Fruit fly (Drosophila melanogaster): ENCODE results near the gene CG9109.

The CG9109 gene

DNA sequence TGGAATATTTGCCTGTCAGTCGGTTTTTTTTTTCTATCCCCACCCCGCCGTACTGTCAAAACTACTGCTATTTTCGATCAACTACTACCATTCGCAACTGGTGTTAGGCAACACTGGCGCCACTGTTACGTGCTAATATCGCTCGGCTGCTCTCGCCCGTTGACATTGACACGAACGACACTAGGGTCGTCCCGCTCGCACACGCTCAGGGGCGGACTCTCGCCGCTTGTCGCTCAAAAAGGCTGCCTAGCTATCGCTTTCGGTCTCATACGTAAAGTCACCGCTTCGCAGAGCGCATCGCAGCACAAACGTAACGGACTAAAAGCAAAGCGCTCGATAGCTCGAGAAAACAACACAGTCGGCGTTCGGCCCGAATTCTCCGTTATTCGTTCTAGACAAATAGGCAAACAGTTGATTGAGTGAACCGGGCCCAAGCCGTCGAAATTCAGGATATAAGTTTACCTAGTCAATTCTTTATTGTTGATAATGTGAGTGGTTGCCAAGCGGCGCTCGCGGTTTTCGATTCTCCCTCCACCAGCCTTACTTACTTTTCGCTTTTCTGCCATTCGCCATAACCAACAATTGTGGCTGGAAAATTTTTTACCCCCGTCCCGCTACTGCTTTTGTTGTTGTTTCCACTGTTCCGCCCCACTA, 51.8 kb downstream of the CG9109 start (continued):
- TF ChIP-seq CG13123 (GFP tag; optimal IDR thresholded peaks at IDR 0.05) (no peak), MBD-R2 (GFP tag; IDR thresholded peaks at IDR 0.05) (no peak), CG4730 (GFP tag; IDR thresholded peaks at IDR 0.05) (no peak), CG8089 (GFP tag; optimal IDR thresholded peaks at IDR 0.05) (no peak), CG10979 (tag; optimal IDR thresholded peaks at IDR 0.05) (peak; percentile 33), CG17361 (GFP tag; IDR thresholded peaks at IDR 0.05) (no peak), gro (GFP tag; optimal IDR thresholded peaks at IDR 0.05) (peak; percentile 12), CG1647 (GFP tag; optimal IDR thresholded peaks at IDR 0.05) (no peak), CG30020 (tag; optimal IDR thresholded peaks at IDR 0.05) (no peak), prd (optimal IDR thresholded peaks at IDR 0.05) (no peak), prd (GFP tag; IDR thresholded peaks at IDR 0.05) (no peak), CG3281 (GFP tag; optimal IDR thresholded peaks at IDR 0.05) (no peak), pita (GFP tag; optimal IDR thresholded peaks at IDR 0.05) (no peak), CG10431 (GFP tag; optimal IDR thresholded peaks at IDR 0.05) (peak; percentile 34), Xrp1 (GFP tag; IDR thresholded peaks at IDR 0.05) (no peak), fd64A (GFP tag; optimal IDR thresholded peaks at IDR 0.05) (peak; percentile 4), bsh (GFP tag; optimal IDR thresholded peaks at IDR 0.05) (peak in 1 of 2 experiments; percentile 8), CG11093 (GFP tag; IDR thresholded peaks at IDR 0.05) (no peak), mld (GFP tag; IDR thresholded peaks at IDR 0.05; ENCODE audit: partially characterized antibody) (no peak), CG7987 (GFP tag; optimal IDR thresholded peaks at IDR 0.05) (peak; percentile 54), CG18599 (GFP tag; optimal IDR thresholded peaks at IDR 0.05) (peak; percentile 51), E2f1 (GFP tag; IDR thresholded peaks at IDR 0.05) (no peak), Max (GFP tag; optimal IDR thresholded peaks at IDR 0.05) (no peak), Drgx (GFP tag; IDR thresholded peaks at IDR 0.05) (no peak), CG8281 (tag; optimal IDR thresholded peaks at IDR 0.05) (no peak), CG12071 (GFP tag; optimal IDR thresholded peaks at IDR 0.05) (peak; percentile 45), CG4404 (GFP tag; IDR thresholded peaks at IDR 0.05) (no peak), CG11456 (GFP tag; IDR thresholded peaks at IDR 0.05) (no peak), chm (GFP tag; IDR thresholded peaks at IDR 0.05) (no peak), twi (tag; optimal IDR thresholded peaks at IDR 0.05) (peak; percentile 15), grn (GFP tag; optimal IDR thresholded peaks at IDR 0.05) (peak; percentile 36), CG8944 (GFP tag; optimal IDR thresholded peaks at IDR 0.05) (no peak), slbo (GFP tag; IDR thresholded peaks at IDR 0.05) (no peak), CG33557 (GFP tag; optimal IDR thresholded peaks at IDR 0.05) (peak; percentile 38), amos (GFP tag; IDR thresholded peaks at IDR 0.05; ENCODE audit: partially characterized antibody) (no peak), Hey (tag; optimal IDR thresholded peaks at IDR 0.05) (peak; percentile 15), CG11560 (tag; IDR thresholded peaks at IDR 0.05) (no peak), Hmx (GFP tag; optimal IDR thresholded peaks at IDR 0.05) (no peak), CG9932 (GFP tag; IDR thresholded peaks at IDR 0.05) (no peak), BEAF-32 (GFP tag; optimal IDR thresholded peaks at IDR 0.05) (peak; percentile 35), pho (GFP tag; optimal IDR thresholded peaks at IDR 0.05) (peak; percentile 38), CG34376 (GFP tag; optimal IDR thresholded peaks at IDR 0.05) (peak; percentile 45), Dp (GFP tag; optimal IDR thresholded peaks at IDR 0.05) (no peak), Lpt (GFP tag; optimal IDR thresholded peaks at IDR 0.05) (no peak), Ssrp (tag; optimal IDR thresholded peaks at IDR 0.05) (no peak), CG30403 (GFP tag; optimal IDR thresholded peaks at IDR 0.05) (peak; percentile 19), CG2120 (GFP tag; optimal IDR thresholded peaks at IDR 0.05) (peak; percentile 58), zen2 (GFP tag; IDR thresholded peaks at IDR 0.05; ENCODE audit: partially characterized antibody) (no peak), esg (GFP tag; conservative IDR thresholded peaks at IDR 0.05) (no peak), B-H2 (GFP tag; optimal IDR thresholded peaks at IDR 0.05) (peak; percentile 54), sima (GFP tag; optimal IDR thresholded peaks at IDR 0.05) (no peak)
